Worm (Caenorhabditis elegans): Measurements from ENCODE around the gene lgc-26.

The lgc-26 gene

ce11 chrV:268007-268406, at the start of gene lgc-26:
lgc-26 (plus strand) TSS chrV:268307.
- TF ChIP-seq nhr-12 (tag; optimal IDR thresholded peaks at IDR 0.05) (no peak), snu-23 (GFP tag; optimal IDR thresholded peaks at IDR 0.05) (no peak), xbp-1 (tag; optimal IDR thresholded peaks at IDR 0.05) (no peak), ceh-90 (tag; optimal IDR thresholded peaks at IDR 0.05) (no peak)

DNA sequence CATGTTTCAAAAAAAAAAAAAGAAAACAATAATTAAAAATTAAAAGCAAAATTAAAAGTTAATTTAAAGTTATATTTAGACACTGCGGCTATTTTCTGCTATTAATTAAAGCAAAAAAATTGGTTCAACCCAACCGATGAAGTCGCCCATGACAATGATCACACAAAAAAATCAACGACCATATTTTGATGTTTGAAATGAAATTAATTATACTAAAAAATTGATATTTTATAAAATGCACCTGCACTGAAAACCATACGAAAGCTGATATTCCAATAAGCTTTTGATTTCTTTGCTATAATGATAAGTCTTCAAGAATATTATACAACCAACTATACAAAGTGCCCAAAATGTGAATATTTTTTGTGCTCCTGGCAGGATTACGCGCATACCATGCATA, 48.5 kb upstream of the lgc-26 start, which contains the start of gene srh-80:
srh-80 (plus strand) TSS at position 301 of the 400 bp plus-strand sequence.
- TF ChIP-seq tlp-1 (tag; optimal IDR thresholded peaks at IDR 0.05) (no peak), rnt-1 (tag; optimal IDR thresholded peaks at IDR 0.05) (no peak), ets-5 (GFP tag; IDR thresholded peaks at IDR 0.05) (no peak), nhr-20 (tag; optimal IDR thresholded peaks at IDR 0.05) (no peak), egl-13 (tag; optimal IDR thresholded peaks at IDR 0.05) (no peak), fkh-8 (tag; optimal IDR thresholded peaks at IDR 0.05) (no peak), C34B4.2 (tag; optimal IDR thresholded peaks at IDR 0.05) (no peak), nhr-28 (tag; optimal IDR thresholded peaks at IDR 0.05) (no peak), Y116A8C.19 (tag; optimal IDR thresholded peaks at IDR 0.05; ENCODE audit: borderline replicate concordance) (no peak), skn-1 (tag; optimal IDR thresholded peaks at IDR 0.05) (no peak), ceh-88 (GFP tag; IDR thresholded peaks at IDR 0.05) (no peak), mdl-1 (tag; optimal IDR thresholded peaks at IDR 0.05) (no peak), F16B12.6 (tag; optimal IDR thresholded peaks at IDR 0.05) (no peak), efl-1 (optimal IDR thresholded peaks at IDR 0.05) (no peak), efl-1 (GFP tag; optimal IDR thresholded peaks at IDR 0.05 in 1 of 2) (no peak), snpc-4 (tag; optimal IDR thresholded peaks at IDR 0.05) (no peak), aha-1 (tag; optimal IDR thresholded peaks at IDR 0.05) (no peak), C04F5.9 (tag; optimal IDR thresholded peaks at IDR 0.05) (no peak)

DNA sequence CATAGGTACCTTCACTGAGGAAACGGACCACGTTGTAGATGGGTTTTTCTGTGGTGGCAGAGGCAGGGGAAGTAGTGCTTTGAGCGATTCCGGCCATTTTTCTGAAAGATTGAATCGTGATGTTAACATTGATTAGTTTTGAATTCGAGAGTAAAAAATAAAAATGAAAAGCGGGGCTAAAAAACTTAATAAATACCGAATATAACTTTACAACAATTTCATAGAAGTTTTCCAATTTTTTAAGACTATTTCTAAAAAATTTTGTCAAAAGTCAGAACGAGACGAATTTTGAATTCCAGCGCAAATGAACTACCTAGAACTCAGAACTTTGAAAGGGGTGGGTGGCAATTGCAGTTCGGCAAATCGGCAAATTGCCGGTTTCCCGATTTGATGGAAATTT, 33.5 kb upstream of the lgc-26 start, which contains the start of gene kin-33:
kin-33 (minus strand) TSS at position 101 of the 400 bp plus-strand sequence.
- TF ChIP-seq blmp-1 (tag; optimal IDR thresholded peaks at IDR 0.05) (no peak), mep-1 (tag; optimal IDR thresholded peaks at IDR 0.05) (no peak), C34B4.2 (tag; optimal IDR thresholded peaks at IDR 0.05) (no peak), ceh-63 (GFP tag; optimal IDR thresholded peaks at IDR 0.05) (no peak), ceh-90 (tag; optimal IDR thresholded peaks at IDR 0.05) (no peak), nhr-11 (tag; optimal IDR thresholded peaks at IDR 0.05) (no peak), nhr-76 (tag; optimal IDR thresholded peaks at IDR 0.05) (no peak), lin-13 (GFP tag; optimal IDR thresholded peaks at IDR 0.05) (no peak)

DNA sequence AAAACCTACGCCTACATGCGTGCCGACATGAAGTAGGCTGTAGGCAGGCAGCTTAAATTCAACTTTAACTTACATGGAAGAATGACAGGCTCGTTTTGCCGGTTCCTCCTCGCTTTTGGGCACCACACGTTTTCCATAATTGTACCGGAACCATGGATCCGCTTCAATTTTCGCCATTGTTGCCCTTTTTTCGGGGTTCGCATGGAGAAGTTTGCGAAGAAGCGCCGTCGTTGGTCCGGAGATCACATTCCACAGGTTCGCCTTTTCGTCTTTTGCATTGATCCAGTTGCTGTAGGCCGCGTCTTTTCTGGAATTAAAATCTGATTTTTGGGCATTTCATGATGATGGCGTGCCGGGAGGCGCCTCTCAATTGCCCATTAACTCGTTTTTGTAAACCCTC, 31.1 kb upstream of the lgc-26 start:
- no peak for TF ChIP-seq mab-9 (GFP tag; IDR thresholded peaks at IDR 0.05)
- no peak for TF ChIP-seq grh-1 (GFP tag; IDR thresholded peaks at IDR 0.05)
- TF ChIP-seq lin-39 (tag; optimal IDR thresholded peaks at IDR 0.05), result no peak
- TF ChIP-seq snu-23 (GFP tag; optimal IDR thresholded peaks at IDR 0.05), result no peak
- TF ChIP-seq ets-5 (GFP tag; IDR thresholded peaks at IDR 0.05), result no peak
- TF ChIP-seq pax-3 (tag; optimal IDR thresholded peaks at IDR 0.05), result no peak
- no peak for TF ChIP-seq unc-130 (tag; optimal IDR thresholded peaks at IDR 0.05)
- no peak for TF ChIP-seq hlh-17 (GFP tag; optimal IDR thresholded peaks at IDR 0.05; ENCODE audit: borderline replicate concordance)
- TF ChIP-seq elt-3 (tag; optimal IDR thresholded peaks at IDR 0.05), result no peak
- no peak for TF ChIP-seq ztf-4 (tag; optimal IDR thresholded peaks at IDR 0.05)
- no peak for TF ChIP-seq jun-1 (tag; optimal IDR thresholded peaks at IDR 0.05)
- no peak for TF ChIP-seq unc-62 (GFP tag; optimal IDR thresholded peaks at IDR 0.05)
- no peak for TF ChIP-seq ceh-88 (GFP tag; IDR thresholded peaks at IDR 0.05)

DNA sequence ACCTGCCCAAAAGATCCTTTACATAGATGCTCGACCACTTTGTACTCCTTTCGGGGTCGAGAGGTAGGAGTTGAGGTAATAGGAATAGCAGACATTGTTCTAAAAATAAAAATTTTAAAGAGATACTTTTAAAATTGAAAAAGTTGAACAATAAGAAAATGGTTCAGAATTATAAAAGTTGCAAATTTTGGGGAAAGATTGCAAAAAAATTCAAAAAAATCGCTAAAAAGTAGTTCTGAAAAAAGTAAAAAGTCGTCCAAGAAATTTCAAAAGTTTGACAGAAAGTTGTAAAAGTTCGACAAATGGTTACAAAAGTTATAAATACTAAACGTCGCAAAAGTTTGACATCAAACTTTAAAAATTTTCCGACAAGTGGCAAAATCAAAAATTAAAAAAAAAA, 30.0 kb upstream of the lgc-26 start, which contains the start of gene R02C2.1:
R02C2.1 (minus strand) TSS at position 101 of the 400 bp plus-strand sequence.
- no peak for TF ChIP-seq mab-9 (GFP tag; IDR thresholded peaks at IDR 0.05)
- no peak for TF ChIP-seq unc-98 (GFP tag; IDR thresholded peaks at IDR 0.05)
- TF ChIP-seq alr-1 (tag; optimal IDR thresholded peaks at IDR 0.05; ENCODE audit: borderline replicate concordance), result no peak
- no peak for TF ChIP-seq ceh-90 (tag; optimal IDR thresholded peaks at IDR 0.05)
- no peak for TF ChIP-seq sup-37 (GFP tag; optimal IDR thresholded peaks at IDR 0.05)
- no peak for TF ChIP-seq egl-13 (tag; optimal IDR thresholded peaks at IDR 0.05)
- TF ChIP-seq vab-15 (tag; optimal IDR thresholded peaks at IDR 0.05), result no peak
- TF ChIP-seq mep-1 (tag; optimal IDR thresholded peaks at IDR 0.05), result no peak
- TF ChIP-seq grh-1 (GFP tag; IDR thresholded peaks at IDR 0.05), result no peak
- no peak for TF ChIP-seq unc-86 (tag; optimal IDR thresholded peaks at IDR 0.05)
- no peak for TF ChIP-seq hlh-17 (GFP tag; optimal IDR thresholded peaks at IDR 0.05; ENCODE audit: borderline replicate concordance)
- no peak for TF ChIP-seq dpl-1 (GFP tag; optimal IDR thresholded peaks at IDR 0.05)
- no peak for TF ChIP-seq zag-1 (tag; optimal IDR thresholded peaks at IDR 0.05)
- no peak for TF ChIP-seq blmp-1 (tag; optimal IDR thresholded peaks at IDR 0.05)
- no peak for TF ChIP-seq efl-3 (GFP tag; optimal IDR thresholded peaks at IDR 0.05)
- no peak for TF ChIP-seq tlp-1 (tag; optimal IDR thresholded peaks at IDR 0.05)
- no peak for TF ChIP-seq nhr-76 (tag; optimal IDR thresholded peaks at IDR 0.05)

Measured in whole organism, L1 larva.